Fruit fly (Drosophila melanogaster) whole organism, embryonic: ENCODE measurements around the gene CG17127.

Experiments used
- Adf1 ChIP-seq: fragments of 200-800 bp; sonication (Bioruptor generic); IDR thresholded peaks from 2 replicates; pipeline ENCODE4 v1.3.6; 2022; ENCODE audit warnings: missing biosample characterization, missing genetic modification characterization
- Atf3 ChIP-seq: fragments of 200-800 bp; sonication (Bioruptor generic); optimal IDR thresholded peaks from 3 replicates; lab custom pipeline; 2016; ENCODE audit warnings: missing biosample characterization, missing genetic modification characterization
- Blimp-1 ChIP-seq: fragments of 200-800 bp; sonication (Bioruptor generic); optimal IDR thresholded peaks from 3 replicates; lab custom pipeline; 2018; ENCODE audit warnings: missing biosample characterization, missing genetic modification characterization, mild to moderate bottlenecking, moderate library complexity, missing genetic modification reagents
- C15 ChIP-seq: fragments of 200-800 bp; sonication (Bioruptor generic); IDR thresholded peaks from 3 replicates; pipeline ENCODE4 v1.3.6; 2022; ENCODE audit warnings: missing biosample characterization, missing genetic modification characterization
- CG10462 ChIP-seq: fragments of 200-800 bp; sonication (Bioruptor generic); optimal IDR thresholded peaks from 2 replicates; lab custom pipeline; 2016; ENCODE audit warnings: missing biosample characterization, missing genetic modification characterization
- CG11247 ChIP-seq: fragments of 200-800 bp; sonication (Bioruptor generic); IDR thresholded peaks from 2 replicates; pipeline ENCODE4 v1.3.6; 2022; ENCODE audit warnings: missing biosample characterization, missing genetic modification characterization
- CG11456 ChIP-seq: fragments of 200-800 bp; sonication (Bioruptor generic); IDR thresholded peaks from 3 replicates; pipeline ENCODE4 v1.3.6; 2022; ENCODE audit warnings: missing biosample characterization, missing genetic modification characterization
- CG11695 ChIP-seq: fragments of 200-800 bp; sonication (Bioruptor generic); IDR thresholded peaks from 3 replicates; pipeline ENCODE4 v1.3.6; 2022; ENCODE audit warnings: missing biosample characterization, missing genetic modification characterization
- CG12071 ChIP-seq: fragments of 200-800 bp; sonication (Bioruptor generic); optimal IDR thresholded peaks from 3 replicates; lab custom pipeline; 2018; ENCODE audit warnings: missing biosample characterization, mild to moderate bottlenecking, missing genetic modification characterization
- CG12299 ChIP-seq: fragments of 200-800 bp; sonication (Bioruptor generic); optimal IDR thresholded peaks from 2 replicates; lab custom pipeline; 2018; ENCODE audit warnings: missing biosample characterization, mild to moderate bottlenecking, missing genetic modification characterization
- CG14710 ChIP-seq: fragments of 200-800 bp; sonication (Bioruptor generic); optimal IDR thresholded peaks from 3 replicates; lab custom pipeline; 2019; ENCODE audit warnings: missing biosample characterization, mild to moderate bottlenecking, missing genetic modification characterization, moderate library complexity
- CG1602 ChIP-seq: fragments of 200-800 bp; sonication (Bioruptor generic); optimal IDR thresholded peaks from 3 replicates; lab custom pipeline; 2016; ENCODE audit warnings: missing biosample characterization, missing genetic modification characterization
- CG18262 ChIP-seq: fragments of 200-800 bp; optimal IDR thresholded peaks from 3 replicates; lab custom pipeline; 2019; ENCODE audit warnings: missing biosample characterization, mild to moderate bottlenecking, missing genetic modification characterization, moderate library complexity
- CG2116 ChIP-seq: fragments of 200-800 bp; sonication (Bioruptor generic); optimal IDR thresholded peaks from 3 replicates; lab custom pipeline; 2018; ENCODE audit warnings: missing biosample characterization, mild to moderate bottlenecking, missing genetic modification characterization
- CG2129 ChIP-seq: fragments of 200-800 bp; sonication (Bioruptor generic); IDR thresholded peaks from 2 replicates; pipeline ENCODE4 v1.3.6; 2022; ENCODE audit warnings: missing biosample characterization, missing genetic modification characterization; ENCODE audit not compliant: partially characterized antibody
- CG2875 ChIP-seq: fragments of 200-800 bp; sonication (Bioruptor generic); optimal IDR thresholded peaks from 2 replicates; lab custom pipeline; 2017; ENCODE audit warnings: missing biosample characterization, mild to moderate bottlenecking, missing genetic modification characterization, missing genetic modification reagents
- CG31441 ChIP-seq: fragments of 200-800 bp; sonication (Bioruptor generic); IDR thresholded peaks from 2 replicates; pipeline ENCODE4 v1.3.6; 2022; ENCODE audit warnings: missing biosample characterization, missing genetic modification characterization
- CG3163 ChIP-seq: fragments of 200-800 bp; sonication (Bioruptor generic); optimal IDR thresholded peaks from 3 replicates; lab custom pipeline; 2016; ENCODE audit warnings: missing biosample characterization, missing genetic modification characterization
- CG3995 ChIP-seq: fragments of 200-800 bp; sonication (Bioruptor generic); optimal IDR thresholded peaks from 3 replicates; lab custom pipeline; 2016; ENCODE audit warnings: missing biosample characterization, missing genetic modification characterization
- CG7839 ChIP-seq: fragments of 200-800 bp; sonication (Bioruptor generic); optimal IDR thresholded peaks from 3 replicates; lab custom pipeline; 2018; ENCODE audit warnings: missing biosample characterization, mild to moderate bottlenecking, missing genetic modification characterization, moderate library complexity
- CG7987 ChIP-seq: fragments of 200-800 bp; sonication (Bioruptor generic); optimal IDR thresholded peaks from 2 replicates; lab custom pipeline; 2018; ENCODE audit warnings: missing biosample characterization, mild to moderate bottlenecking, missing genetic modification characterization, moderate library complexity
- CG8924 ChIP-seq: fragments of 200-800 bp; optimal IDR thresholded peaks from 3 replicates; lab custom pipeline; 2019; ENCODE audit warnings: missing biosample characterization, mild to moderate bottlenecking, missing genetic modification characterization, moderate library complexity
- CG9215 ChIP-seq: fragments of 200-800 bp; sonication (Bioruptor generic); IDR thresholded peaks from 2 replicates; pipeline ENCODE4 v1.3.6; 2022; ENCODE audit warnings: missing biosample characterization, missing genetic modification characterization
- CG9876 ChIP-seq: fragments of 200-800 bp; sonication (Bioruptor generic); optimal IDR thresholded peaks from 2 replicates; lab custom pipeline; 2016; ENCODE audit warnings: missing biosample characterization, missing genetic modification characterization
- CG9932 ChIP-seq: fragments of 200-800 bp; sonication (Bioruptor generic); IDR thresholded peaks from 2 replicates; pipeline ENCODE4 v1.3.6; 2022; ENCODE audit warnings: missing biosample characterization, missing genetic modification characterization
- CoRest ChIP-seq: fragments of 200-800 bp; sonication (Bioruptor generic); optimal IDR thresholded peaks from 3 replicates; lab custom pipeline; 2018; ENCODE audit warnings: missing biosample characterization, mild to moderate bottlenecking, missing genetic modification characterization, moderate library complexity
- Ets65A ChIP-seq: fragments of 200-800 bp; sonication (Bioruptor generic); peaks from one replicate; lab custom pipeline; 2016; ENCODE audit warnings: missing biosample characterization, missing genetic modification characterization
- Hmx ChIP-seq: fragments of 200-800 bp; sonication (Bioruptor generic); optimal IDR thresholded peaks from 2 replicates; lab custom pipeline; 2016; ENCODE audit warnings: missing biosample characterization, missing genetic modification characterization
- Med ChIP-seq: fragments of 200-800 bp; sonication (Bioruptor generic); peaks from one replicate; lab custom pipeline; 2016; ENCODE audit warnings: missing biosample characterization, missing genetic modification characterization, mild to moderate bottlenecking, inconsistent platforms, moderate library complexity
- Meics ChIP-seq: fragments of 200-800 bp; sonication (Bioruptor generic); optimal IDR thresholded peaks from 2 replicates; lab custom pipeline; 2017; ENCODE audit warnings: missing biosample characterization, mild to moderate bottlenecking, missing genetic modification characterization
- Mrtf ChIP-seq: fragments of 200-800 bp; sonication (Bioruptor generic); IDR thresholded peaks from 3 replicates; pipeline ENCODE4 v1.3.6; 2022; ENCODE audit warnings: missing biosample characterization, missing genetic modification characterization
- Side ChIP-seq: fragments of 200-800 bp; sonication (Bioruptor generic); optimal IDR thresholded peaks from 2 replicates; lab custom pipeline; 2016; ENCODE audit warnings: missing biosample characterization, missing genetic modification characterization
- Ssrp ChIP-seq: fragments of 200-800 bp; sonication (Bioruptor generic); optimal IDR thresholded peaks from 2 replicates; lab custom pipeline; 2018; ENCODE audit warnings: missing biosample characterization, mild to moderate bottlenecking, missing genetic modification characterization, moderate library complexity
- bab2 ChIP-seq: fragments of 200-800 bp; sonication (Bioruptor generic); optimal IDR thresholded peaks from 2 replicates; lab custom pipeline; 2016; ENCODE audit warnings: missing biosample characterization, missing genetic modification characterization
- bsh ChIP-seq, 2 experiments: fragments of 200-800 bp; sonication (Bioruptor generic); optimal IDR thresholded peaks; 2 replicates each; lab custom pipeline; 2017 to 2018; ENCODE audit warnings: mild to moderate bottlenecking in 2 of 2, missing biosample characterization in 2 of 2, missing genetic modification characterization in 2 of 2, moderate library complexity in 1 of 2
- chinmo ChIP-seq: fragments of 200-800 bp; sonication (Bioruptor generic); IDR thresholded peaks from 4 replicates; pipeline ENCODE4 v1.3.6; 2022; ENCODE audit warnings: missing biosample characterization, missing genetic modification characterization; ENCODE audit not compliant: partially characterized antibody
- crol ChIP-seq: fragments of 200-800 bp; sonication (Bioruptor generic); IDR thresholded peaks from 2 replicates; pipeline ENCODE4 v1.3.6; 2022; ENCODE audit warnings: missing biosample characterization, missing genetic modification characterization
- dimm ChIP-seq: fragments of 200-800 bp; sonication (Bioruptor generic); IDR thresholded peaks from 2 replicates; pipeline ENCODE4 v1.3.6; 2022; ENCODE audit warnings: missing biosample characterization, missing genetic modification characterization
- dmrt11E ChIP-seq: fragments of 200-800 bp; sonication (Bioruptor generic); optimal IDR thresholded peaks from 3 replicates; lab custom pipeline; 2018; ENCODE audit warnings: missing biosample characterization, mild to moderate bottlenecking, missing genetic modification characterization, moderate library complexity
- grau ChIP-seq: fragments of 200-800 bp; optimal IDR thresholded peaks from 3 replicates; lab custom pipeline; 2019; ENCODE audit warnings: missing biosample characterization, mild to moderate bottlenecking, missing genetic modification characterization, moderate library complexity
- jing ChIP-seq: fragments of 200-800 bp; sonication (Bioruptor generic); optimal IDR thresholded peaks from 2 replicates; lab custom pipeline; 2018; ENCODE audit warnings: missing biosample characterization, mild to moderate bottlenecking, missing genetic modification characterization
- ken ChIP-seq: fragments of 200-800 bp; sonication (Bioruptor generic); IDR thresholded peaks from 3 replicates; pipeline ENCODE4 v1.3.6; 2022; ENCODE audit warnings: missing biosample characterization, missing genetic modification characterization
- sd ChIP-seq: fragments of 200-800 bp; sonication (Bioruptor generic); optimal IDR thresholded peaks from 3 replicates; lab custom pipeline; 2018; ENCODE audit warnings: missing biosample characterization, mild to moderate bottlenecking, missing genetic modification characterization, moderate library complexity
- sens-2 ChIP-seq: fragments of 200-800 bp; sonication (Bioruptor generic); IDR thresholded peaks from 2 replicates; pipeline ENCODE4 v1.3.6; 2022; ENCODE audit warnings: missing biosample characterization, missing genetic modification characterization
- sob ChIP-seq: fragments of 200-800 bp; sonication (Bioruptor generic); IDR thresholded peaks from 2 replicates; pipeline ENCODE4 v1.3.6; 2022; ENCODE audit warnings: missing biosample characterization, missing genetic modification characterization
- sug ChIP-seq: fragments of 200-800 bp; optimal IDR thresholded peaks from 2 replicates; lab custom pipeline; 2019; ENCODE audit warnings: missing biosample characterization, mild to moderate bottlenecking, missing genetic modification characterization, moderate library complexity
- tap ChIP-seq: fragments of 200-800 bp; optimal IDR thresholded peaks from 3 replicates; lab custom pipeline; 2019; ENCODE audit warnings: missing biosample characterization, mild to moderate bottlenecking, missing genetic modification characterization, moderate library complexity
- tgo ChIP-seq: fragments of 200-800 bp; sonication (Bioruptor generic); IDR thresholded peaks from 3 replicates; pipeline ENCODE4 v1.3.6; 2022; ENCODE audit warnings: missing biosample characterization, missing genetic modification characterization
- tll ChIP-seq, 2 experiments: fragments of 200-800 bp in 1 of 2; fragments of >200 bp in 1 of 2; sonication (Bioruptor generic) in 1 of 2; optimal IDR thresholded peaks; 2 replicates each; lab custom pipeline; 2017 to 2019; ENCODE audit warnings: missing biosample characterization in 2 of 2, missing genetic modification characterization in 2 of 2, mild to moderate bottlenecking in 1 of 2, moderate library complexity in 1 of 2
- unpg ChIP-seq: fragments of 200-800 bp; sonication (Bioruptor generic); optimal IDR thresholded peaks from 3 replicates; lab custom pipeline; 2018; ENCODE audit warnings: missing biosample characterization, mild to moderate bottlenecking, missing genetic modification characterization, moderate library complexity
- wor ChIP-seq: fragments of 200-800 bp; sonication (Bioruptor generic); IDR thresholded peaks from 2 replicates; pipeline ENCODE4 v1.3.6; 2022; ENCODE audit warnings: missing biosample characterization, missing genetic modification characterization
- zfh1 ChIP-seq: fragments of 200-800 bp; sonication (Bioruptor generic); IDR thresholded peaks from 3 replicates; pipeline ENCODE4 v1.3.6; 2022; ENCODE audit warnings: missing biosample characterization, missing genetic modification characterization

Gene CG17127

dm6 chr2L:10754599-10754998 lies 16.1 kb upstream of the CG17127 start (continued):
- TF ChIP-seq sd (tag; lab: Kevin White, UChicago) (no peak), bab2 (peak; percentile 32), CG3995 (GFP tag; lab: Kevin White, UChicago) (no peak), CG3163 (GFP tag; lab: Kevin White, UChicago) (no peak), Meics (GFP tag; lab: Kevin White, UChicago) (peak; percentile 25), CG12071 (GFP tag; lab: Kevin White, UChicago) (peak; percentile 6), wor (GFP tag; lab: Robert Waterston, UW) (no peak), tap (tag; lab: Kevin White, UChicago) (no peak), ken (GFP tag; lab: Robert Waterston, UW) (no peak), chinmo (GFP tag; lab: Robert Waterston, UW) (no peak), Hmx (GFP tag; lab: Kevin White, UChicago) (no peak), CG7839 (tag; lab: Kevin White, UChicago) (peak; percentile 7), Side (GFP tag; lab: Kevin White, UChicago) (no peak), CG18262 (tag; lab: Kevin White, UChicago) (peak; percentile 16), CG8924 (tag; lab: Kevin White, UChicago) (no peak), CG9932 (GFP tag; lab: Robert Waterston, UW) (no peak), sob (GFP tag; lab: Robert Waterston, UW) (0 out of 2 replicates have a peak, but pooled peaks have one; percentile 6), C15 (GFP tag; lab: Robert Waterston, UW) (no peak), Med (GFP tag; lab: Kevin White, UChicago) (peak; percentile 84), Ssrp (tag; lab: Kevin White, UChicago) (no peak), dmrt11E (peak; percentile 28), crol (GFP tag; lab: Robert Waterston, UW) (no peak), sug (tag; lab: Kevin White, UChicago) (no peak), CG11695 (GFP tag; lab: Robert Waterston, UW) (0 out of 3 replicates have a peak, but pooled peaks have one; percentile 23), CG2116 (GFP tag; lab: Kevin White, UChicago) (no peak), CG9876 (GFP tag; lab: Kevin White, UChicago) (no peak), CG11456 (GFP tag; lab: Robert Waterston, UW) (no peak), Atf3 (GFP tag; lab: Kevin White, UChicago) (no peak), zfh1 (GFP tag; lab: Robert Waterston, UW) (no peak), CoRest (no peak), CG2875 (GFP tag; lab: Kevin White, UChicago) (no peak), CG2129 (GFP tag; lab: Robert Waterston, UW) (no peak), Ets65A (GFP tag; lab: Kevin White, UChicago) (peak; percentile 55), CG9215 (no peak), Mrtf (GFP tag; lab: Robert Waterston, UW) (no peak), CG1602 (GFP tag; lab: Kevin White, UChicago) (no peak), tll (GFP tag; optimal IDR thresholded peaks at IDR 0.05; lab: Kevin White, UChicago) (no peak), CG12299 (tag; lab: Kevin White, UChicago) (no peak), bsh (GFP tag; optimal IDR thresholded peaks at IDR 0.05; lab: Kevin White, UChicago) (peak in 1 of 2 experiments; percentile 46), Adf1 (GFP tag; lab: Robert Waterston, UW) (no peak), dimm (no peak), unpg (GFP tag; lab: Kevin White, UChicago) (peak; percentile 18), CG14710 (no peak), CG10462 (GFP tag; lab: Kevin White, UChicago) (no peak), grau (tag; lab: Kevin White, UChicago) (no peak), CG7987 (GFP tag; lab: Kevin White, UChicago) (no peak), sens-2 (no peak), Blimp-1 (GFP tag; lab: Kevin White, UChicago) (peak; percentile 10), CG11247 (GFP tag; lab: Robert Waterston, UW) (0 out of 2 replicates have a peak, but pooled peaks have one; percentile 30), jing (GFP tag; lab: Kevin White, UChicago) (no peak), tgo (peak; percentile 23; the same call in 1 of the 3 replicates), CG31441 (no peak)
